Worm (Caenorhabditis elegans) whole organism, midembryonic: ENCODE measurements around the gene Y39A1A.31.
A peak's percentile ranks its signal among the peaks of the same experiment; 100 is the strongest.

Experiments used
- T22C8.4 ChIP-seq: fragments of 200-800 bp; sonication (Bioruptor generic); IDR thresholded peaks from 2 replicates; pipeline ENCODE4 v1.3.6; 2022; ENCODE audit warnings: missing genetic modification characterization, missing compliant biosample characterization
- cog-1 ChIP-seq: sonication (generic microtip); optimal IDR thresholded peaks from 2 replicates; lab custom pipeline; 2016; ENCODE audit warnings: missing genetic modification characterization, missing compliant biosample characterization
- flt-1 ChIP-seq: fragments of 200-800 bp; sonication (Bioruptor generic); IDR thresholded peaks from 2 replicates; pipeline ENCODE4 v1.3.6; 2022; ENCODE audit warnings: missing genetic modification characterization, missing compliant biosample characterization
- klf-2 ChIP-seq: fragments of 200-800 bp; sonication (Bioruptor generic); conservative IDR thresholded peaks from 2 replicates; pipeline ENCODE4 v1.3.6; 2022; ENCODE audit warnings: missing genetic modification reagents, missing genetic modification characterization, missing compliant biosample characterization
- med-1 ChIP-seq: sonication (generic microtip); optimal IDR thresholded peaks from 2 replicates; lab custom pipeline; 2017; ENCODE audit warnings: missing genetic modification characterization, mild to moderate bottlenecking, missing compliant biosample characterization, antibody characterized with exemption, missing genetic modification reagents; ENCODE audit not compliant: insufficient read depth
- ref-1 ChIP-seq: fragments of 200-800 bp; sonication (Bioruptor generic); conservative IDR thresholded peaks from 2 replicates; pipeline ENCODE4 v1.3.6; 2022; ENCODE audit warnings: missing genetic modification reagents, missing genetic modification characterization, missing compliant biosample characterization
- tab-1 ChIP-seq: fragments of 200-800 bp; sonication (Bioruptor generic); IDR thresholded peaks from 2 replicates; pipeline ENCODE4 v1.3.6; 2022; ENCODE audit warnings: missing genetic modification characterization, missing compliant biosample characterization
- ztf-23 ChIP-seq: fragments of 200-800 bp; sonication (Bioruptor generic); IDR thresholded peaks from 2 replicates; pipeline ENCODE4 v1.3.6; 2022; ENCODE audit warnings: missing genetic modification reagents, missing genetic modification characterization, missing compliant biosample characterization
- ztf-29 ChIP-seq: fragments of 200-800 bp; sonication (Bioruptor generic); IDR thresholded peaks from 2 replicates; pipeline ENCODE4 v1.3.6; 2022; ENCODE audit warnings: missing genetic modification reagents, missing genetic modification characterization, missing compliant biosample characterization

Y39A1A.31 gene

ce11 chrIII:10706481-10706880 lies 17.5 kb upstream of the Y39A1A.31 start:
- 0 out of 2 replicates have a peak, but pooled peaks have one; percentile 43 for TF ChIP-seq tab-1
- no peak for TF ChIP-seq flt-1 (GFP tag; lab: Robert Waterston, UW)

- TF ChIP-seq T22C8.4 (GFP tag; lab: Robert Waterston, UW) (no peak), klf-2 (GFP tag; lab: Robert Waterston, UW) (no peak), ref-1 (GFP tag; lab: Robert Waterston, UW) (no peak), flt-1 (GFP tag; lab: Robert Waterston, UW) (no peak), ztf-23 (GFP tag; lab: Robert Waterston, UW) (no peak), tab-1 (no peak), cog-1 (no peak), med-1 (GFP tag; lab: Kevin White, UChicago) (no peak), ztf-29 (GFP tag; lab: Robert Waterston, UW) (no peak)
Observed at ce11 chrIII:10704499-10704898, 15.5 kb upstream of the Y39A1A.31 start.

ce11 chrIII:10703833-10704232 lies 14.9 kb upstream of the Y39A1A.31 start:
- TF ChIP-seq ref-1 (GFP tag; lab: Robert Waterston, UW) (no peak), tab-1 (no peak), klf-2 (GFP tag; lab: Robert Waterston, UW) (no peak), med-1 (GFP tag; lab: Kevin White, UChicago) (no peak), ztf-29 (GFP tag; lab: Robert Waterston, UW) (no peak), T22C8.4 (GFP tag; lab: Robert Waterston, UW) (no peak), cog-1 (no peak), ztf-23 (GFP tag; lab: Robert Waterston, UW) (no peak), flt-1 (GFP tag; lab: Robert Waterston, UW) (no peak)

- TF ChIP-seq med-1 (GFP tag; lab: Kevin White, UChicago) (no peak), cog-1 (no peak), klf-2 (GFP tag; lab: Robert Waterston, UW) (no peak), ref-1 (GFP tag; lab: Robert Waterston, UW) (no peak)
Observed at ce11 chrIII:10702805-10703204, 13.8 kb upstream of the Y39A1A.31 start.

- TF ChIP-seq klf-2 (GFP tag; lab: Robert Waterston, UW), result no peak
- TF ChIP-seq tab-1, result no peak
- TF ChIP-seq ztf-23 (GFP tag; lab: Robert Waterston, UW), result no peak
- no peak for TF ChIP-seq cog-1
- no peak for TF ChIP-seq ztf-29 (GFP tag; lab: Robert Waterston, UW)
- TF ChIP-seq T22C8.4 (GFP tag; lab: Robert Waterston, UW), result no peak
- no peak for TF ChIP-seq med-1 (GFP tag; lab: Kevin White, UChicago)
- no peak for TF ChIP-seq ref-1 (GFP tag; lab: Robert Waterston, UW)
- no peak for TF ChIP-seq flt-1 (GFP tag; lab: Robert Waterston, UW)
Observed at ce11 chrIII:10700460-10700859, 11.5 kb upstream of the Y39A1A.31 start, which contains the start of gene Y39A1A.20. Y39A1A.20 (minus strand) TSS chrIII:10700560.

ce11 chrIII:10694294-10694693 lies 5.3 kb upstream of the Y39A1A.31 start, which contains the start of the genes Y39A1A.18 and fmo-3:
Y39A1A.18 (minus strand) TSS chrIII:10694485.
fmo-3 (plus strand) TSS chrIII:10694681.
- no peak for TF ChIP-seq T22C8.4 (GFP tag; lab: Robert Waterston, UW)
- TF ChIP-seq klf-2 (GFP tag; lab: Robert Waterston, UW), result no peak
- no peak for TF ChIP-seq med-1 (GFP tag; lab: Kevin White, UChicago)
- TF ChIP-seq flt-1 (GFP tag; lab: Robert Waterston, UW), result no peak
- no peak for TF ChIP-seq cog-1
- TF ChIP-seq ztf-23 (GFP tag; lab: Robert Waterston, UW), result no peak
- no peak for TF ChIP-seq tab-1
- TF ChIP-seq ztf-29 (GFP tag; lab: Robert Waterston, UW), result no peak
- no peak for TF ChIP-seq ref-1 (GFP tag; lab: Robert Waterston, UW)

- no peak for TF ChIP-seq ztf-23 (GFP tag; lab: Robert Waterston, UW)
- no peak for TF ChIP-seq klf-2 (GFP tag; lab: Robert Waterston, UW)
- TF ChIP-seq ztf-29 (GFP tag; lab: Robert Waterston, UW), result no peak
- no peak for TF ChIP-seq flt-1 (GFP tag; lab: Robert Waterston, UW)
- TF ChIP-seq T22C8.4 (GFP tag; lab: Robert Waterston, UW), result no peak
- no peak for TF ChIP-seq med-1 (GFP tag; lab: Kevin White, UChicago)
- no peak for TF ChIP-seq cog-1
- TF ChIP-seq ref-1 (GFP tag; lab: Robert Waterston, UW), result no peak
- no peak for TF ChIP-seq tab-1
Observed at ce11 chrIII:10691019-10691418, 2.1 kb upstream of the Y39A1A.31 start, which contains the start of gene Y39A1A.17. Y39A1A.17 (minus strand) TSS chrIII:10691119.

- TF ChIP-seq ztf-29 (GFP tag; lab: Robert Waterston, UW), result no peak
- no peak for TF ChIP-seq tab-1
- no peak for TF ChIP-seq cog-1
- no peak for TF ChIP-seq klf-2 (GFP tag; lab: Robert Waterston, UW)
- TF ChIP-seq med-1 (GFP tag; lab: Kevin White, UChicago), result no peak
- TF ChIP-seq T22C8.4 (GFP tag; lab: Robert Waterston, UW), result no peak
- no peak for TF ChIP-seq ref-1 (GFP tag; lab: Robert Waterston, UW)
- TF ChIP-seq flt-1 (GFP tag; lab: Robert Waterston, UW), result no peak
- TF ChIP-seq ztf-23 (GFP tag; lab: Robert Waterston, UW), result no peak
Observed at ce11 chrIII:10678971-10679370, 10.0 kb downstream of the Y39A1A.31 start, which contains the start of gene Y39A1A.16. Y39A1A.16 (plus strand) TSS chrIII:10679271.

ce11 chrIII:10671894-10672293 lies 17.1 kb downstream of the Y39A1A.31 start:
- TF ChIP-seq klf-2 (GFP tag; lab: Robert Waterston, UW), result no peak
- no peak for TF ChIP-seq med-1 (GFP tag; lab: Kevin White, UChicago)
- no peak for TF ChIP-seq ref-1 (GFP tag; lab: Robert Waterston, UW)
- no peak for TF ChIP-seq cog-1
- TF ChIP-seq flt-1 (GFP tag; lab: Robert Waterston, UW), result no peak
- no peak for TF ChIP-seq ztf-29 (GFP tag; lab: Robert Waterston, UW)
- TF ChIP-seq tab-1, result no peak
- no peak for TF ChIP-seq ztf-23 (GFP tag; lab: Robert Waterston, UW)
- no peak for TF ChIP-seq T22C8.4 (GFP tag; lab: Robert Waterston, UW)
